Worm (Caenorhabditis elegans) whole organism, L1 larva: ENCODE measurements around the gene msp-19.
"Not testable (repeated sequence)": the region's sequence is repeated elsewhere in the genome, so short reads cannot be mapped to it uniquely, and the experiment has no call there.

Source experiments
- fos-1 ChIP-seq: fragments of 150-350 bp; optimal IDR thresholded peaks from 2 replicates; lab custom pipeline; 2014; ENCODE audit warnings: missing biosample characterization, missing genetic modification characterization
- lin-15B ChIP-seq: fragments of 150-350 bp; sonication (generic microtip); optimal IDR thresholded peaks from 3 replicates; lab custom pipeline; 2014; ENCODE audit warnings: missing biosample characterization, missing genetic modification characterization
- lin-35 ChIP-seq, 2 experiments: fragments of 150-350 bp; optimal IDR thresholded peaks; 2 replicates each; lab custom pipeline; 2014; ENCODE audit warnings: missing biosample characterization in 2 of 2, missing genetic modification characterization in 2 of 2, missing genetic modification reagents in 2 of 2
- rnt-1 ChIP-seq: sonication (generic microtip); optimal IDR thresholded peaks from 2 replicates; lab custom pipeline; 2016; ENCODE audit warnings: mild to moderate bottlenecking, missing genetic modification characterization, moderate library complexity, missing compliant biosample characterization
- unc-130 ChIP-seq: fragments of 150-350 bp; optimal IDR thresholded peaks from 2 replicates; lab custom pipeline; 2017; ENCODE audit warnings: missing biosample characterization, missing genetic modification characterization, inconsistent platforms
- zag-1 ChIP-seq: fragments of 150-350 bp; optimal IDR thresholded peaks from 2 replicates; lab custom pipeline; 2014; ENCODE audit warnings: missing biosample characterization, missing genetic modification characterization

ce11 chrIV:5254678-5255077 is 5.7 kb upstream of the msp-19 start, which contains the start of gene F36H12.10:
- not testable (repeated sequence) for TF ChIP-seq lin-15B (tag; lab: Kevin White, UChicago); lin-35 (GFP tag; optimal IDR thresholded peaks at IDR 0.05; lab: Kevin White, UChicago); fos-1 (tag; lab: Kevin White, UChicago); unc-130 (tag; lab: Kevin White, UChicago); zag-1; rnt-1 (tag; lab: Kevin White, UChicago)
